Worm (Caenorhabditis elegans): Measurements from ENCODE around the gene R05H10.1.
A peak's percentile ranks its signal among the peaks of the same experiment; 100 is the strongest.
"Not testable (repeated sequence)": the region's sequence is repeated elsewhere in the genome, so short reads cannot be mapped to it uniquely, and the experiment has no call there.

Gene R05H10.1

DNA sequence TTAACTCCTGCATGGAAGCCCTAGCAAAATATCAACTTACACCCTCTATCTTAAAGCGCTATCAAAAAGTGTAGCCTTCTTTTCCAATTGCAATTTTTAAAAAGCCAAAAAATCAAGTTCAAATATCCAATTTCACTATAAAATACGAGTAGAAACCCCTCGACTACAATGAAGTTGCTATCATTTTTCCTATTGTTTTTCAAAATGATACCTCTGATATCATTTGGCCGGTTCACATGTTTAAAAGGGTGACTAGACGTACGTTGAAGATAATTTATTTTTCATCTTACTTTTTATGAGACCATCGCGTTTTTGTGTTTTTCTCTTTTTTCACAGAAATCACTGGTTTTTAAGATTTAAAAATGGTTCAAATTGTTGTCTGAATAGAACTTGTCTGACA is at the start of gene R05H10.1:
Gene R05H10.1 (plus strand): TSS at position 334 of the 400 bp plus-strand sequence.
- TF ChIP-seq ets-4 (GFP tag; optimal IDR thresholded peaks at IDR 0.05): no peak
- no peak for TF ChIP-seq hlh-12 (tag; optimal IDR thresholded peaks at IDR 0.05)
- TF ChIP-seq unc-62 (GFP tag; optimal IDR thresholded peaks at IDR 0.05): no peak
- TF ChIP-seq rec-8 (tag; optimal IDR thresholded peaks at IDR 0.05): no peak
- TF ChIP-seq F52B5.7 (tag; optimal IDR thresholded peaks at IDR 0.05): no peak
- no peak for TF ChIP-seq B0336.3 (GFP tag; IDR thresholded peaks at IDR 0.05)
- TF ChIP-seq B0035.1 (tag; optimal IDR thresholded peaks at IDR 0.05): no peak

DNA sequence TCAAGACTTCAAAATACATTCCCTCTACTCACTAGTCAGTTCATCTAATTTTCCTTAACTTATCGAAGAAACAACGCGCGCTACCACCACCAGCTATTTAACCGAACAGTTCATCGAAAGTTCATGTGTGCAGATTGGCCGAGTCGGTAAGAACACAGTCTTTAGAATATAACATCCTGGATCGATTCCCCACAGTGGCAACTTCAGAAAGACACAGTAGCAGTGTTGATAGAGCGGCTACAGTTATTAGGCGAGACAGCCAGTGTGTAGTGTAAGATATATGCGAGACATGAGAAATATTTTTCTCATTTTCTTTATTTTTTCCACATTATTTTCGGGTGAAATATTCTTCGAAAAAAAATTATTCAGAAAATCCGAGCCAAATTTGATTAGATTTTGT is 49.1 kb upstream of the R05H10.1 start:
- TF ChIP-seq nfyb-1 (GFP tag; IDR thresholded peaks at IDR 0.05): peak; percentile 38; the same call in 1 of the 2 replicates
- peak; percentile 83 for TF ChIP-seq tbp1 (GFP tag; optimal IDR thresholded peaks at IDR 0.05)
- TF ChIP-seq D2030.7 (GFP tag; IDR thresholded peaks at IDR 0.05): peak; percentile 60
- peak; percentile 63; the same call in 1 of the 2 replicates for TF ChIP-seq ekl-4 (GFP tag; IDR thresholded peaks at IDR 0.05)
- 0 out of 2 replicates have a peak, but pooled peaks have one; percentile 8 for TF ChIP-seq nhr-120 (GFP tag; IDR thresholded peaks at IDR 0.05)
- peak; percentile 33; the same call in 1 of the 2 replicates for TF ChIP-seq F33H1.4 (GFP tag; IDR thresholded peaks at IDR 0.05)
- TF ChIP-seq hmg-20 (GFP tag; IDR thresholded peaks at IDR 0.05): 0 out of 2 replicates have a peak, but pooled peaks have one; percentile 30
- peak; percentile 26; the same call in 1 of the 2 replicates for TF ChIP-seq rcor-1 (GFP tag; IDR thresholded peaks at IDR 0.05)
- TF ChIP-seq mcd-1 (GFP tag; IDR thresholded peaks at IDR 0.05): peak; percentile 23; the same call in 1 of the 2 replicates
- peak; percentile 59 for TF ChIP-seq B0261.1 (tag; optimal IDR thresholded peaks at IDR 0.05)
- TF ChIP-seq hmg-1.2 (GFP tag; IDR thresholded peaks at IDR 0.05): peak; percentile 52
- peak; percentile 56 for TF ChIP-seq rpc-1 (optimal IDR thresholded peaks at IDR 0.05)
- TF ChIP-seq rpc-1 (tag; optimal IDR thresholded peaks at IDR 0.05): peak; percentile 68
- peak; percentile 61 for TF ChIP-seq madf-6 (GFP tag; IDR thresholded peaks at IDR 0.05)
- TF ChIP-seq lsl-1 (GFP tag; optimal IDR thresholded peaks at IDR 0.05): peak; percentile 14
- TF ChIP-seq lin-26 (GFP tag; IDR thresholded peaks at IDR 0.05): peak; percentile 77
- TF ChIP-seq lin-54 (GFP tag; optimal IDR thresholded peaks at IDR 0.05): peak; percentile 9
- not testable (repeated sequence) for TF ChIP-seq snpc-4 (GFP tag; optimal IDR thresholded peaks at IDR 0.05)
- peak in 2 of 4 experiments; percentile 68 to 70 for TF ChIP-seq snpc-4 (tag; optimal IDR thresholded peaks at IDR 0.05)
- 0 out of 2 replicates have a peak, but pooled peaks have one; percentile 49 for TF ChIP-seq dox-1 (GFP tag; IDR thresholded peaks at IDR 0.05)

DNA sequence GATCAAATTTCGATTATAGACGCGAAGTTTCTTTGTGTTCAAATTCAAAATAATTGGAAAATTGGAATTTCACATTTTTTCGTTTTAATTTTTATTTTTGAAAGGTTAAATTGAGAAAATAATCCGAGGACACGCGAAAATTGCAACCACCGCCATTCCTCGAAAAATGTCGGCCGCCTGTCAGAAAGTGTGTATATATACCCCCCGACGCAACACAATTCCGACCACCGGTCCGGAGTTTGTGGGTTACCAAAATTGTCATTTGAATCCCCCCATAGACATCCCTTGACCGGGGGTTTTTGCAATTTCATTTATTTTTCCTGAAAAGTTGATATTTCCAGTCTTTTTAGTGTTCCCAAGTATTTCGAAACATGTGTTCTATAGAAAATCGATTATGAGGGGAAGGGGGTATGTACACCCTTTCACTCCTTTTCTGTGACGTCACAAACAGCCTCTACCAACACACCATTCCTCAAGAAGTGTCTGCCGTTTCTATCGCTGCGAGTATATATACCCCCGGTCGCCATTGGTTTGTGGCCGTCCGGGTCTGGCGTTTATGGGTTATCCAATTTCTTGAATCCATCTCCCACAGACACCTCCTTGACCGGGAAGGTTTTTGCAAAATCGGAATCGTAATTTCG is 47.2 kb upstream of the R05H10.1 start, which contains the start of gene W01D2.3:
Gene W01D2.3 (minus strand): TSS at position 51 of the 641 bp plus-strand sequence.
- TF ChIP-seq atf-7 (tag; optimal IDR thresholded peaks at IDR 0.05): peak; percentile 80
- no peak for TF ChIP-seq hlh-26 (GFP tag; conservative IDR thresholded peaks at IDR 0.05)
- TF ChIP-seq B0336.3 (GFP tag; IDR thresholded peaks at IDR 0.05): no peak; the same call in 1 of the 2 replicates
- TF ChIP-seq lin-40 (tag; optimal IDR thresholded peaks at IDR 0.05): peak; percentile 89
- TF ChIP-seq Y53F4B.3 (GFP tag; IDR thresholded peaks at IDR 0.05): no peak
- TF ChIP-seq nhr-27 (tag; optimal IDR thresholded peaks at IDR 0.05): no peak
- peak in 1 of 2 experiments; percentile 18 for TF ChIP-seq rec-8 (tag; optimal IDR thresholded peaks at IDR 0.05)
- peak; percentile 49 for TF ChIP-seq T07F8.4 (tag; optimal IDR thresholded peaks at IDR 0.05)
- TF ChIP-seq lin-26 (GFP tag; IDR thresholded peaks at IDR 0.05): peak; percentile 69; the same call in 1 of the 2 replicates
- peak; percentile 76 for TF ChIP-seq dox-1 (GFP tag; IDR thresholded peaks at IDR 0.05)
- TF ChIP-seq C17E4.6 (GFP tag; IDR thresholded peaks at IDR 0.05): no peak
- TF ChIP-seq ZK185.1 (tag; optimal IDR thresholded peaks at IDR 0.05; ENCODE audit: poor library complexity, severe bottlenecking): peak; percentile 91
- TF ChIP-seq egl-18 (GFP tag; IDR thresholded peaks at IDR 0.05): no peak
- TF ChIP-seq nhr-90 (tag; optimal IDR thresholded peaks at IDR 0.05): peak; percentile 30
- peak; percentile 11 for TF ChIP-seq lsl-1 (GFP tag; optimal IDR thresholded peaks at IDR 0.05)
- no peak for TF ChIP-seq F49E8.2 (tag; optimal IDR thresholded peaks at IDR 0.05; ENCODE audit: insufficient read depth)
- no peak for TF ChIP-seq let-526 (GFP tag; IDR thresholded peaks at IDR 0.05)
- TF ChIP-seq ztf-22 (GFP tag; optimal IDR thresholded peaks at IDR 0.05): peak; percentile 21
- TF ChIP-seq sptf-2 (GFP tag; optimal IDR thresholded peaks at IDR 0.05): peak; percentile 24
- peak; percentile 70 for TF ChIP-seq chd-7 (tag; optimal IDR thresholded peaks at IDR 0.05)
- TF ChIP-seq ztf-26 (tag; optimal IDR thresholded peaks at IDR 0.05): peak; percentile 75
- peak; percentile 68; the same call in 1 of the 2 replicates for TF ChIP-seq mcd-1 (GFP tag; IDR thresholded peaks at IDR 0.05)
- peak; percentile 41 for TF ChIP-seq madf-6 (GFP tag; IDR thresholded peaks at IDR 0.05)
- TF ChIP-seq Y56A3A.18 (GFP tag; IDR thresholded peaks at IDR 0.05): 0 out of 2 replicates have a peak, but pooled peaks have one; percentile 44
